Worm (Caenorhabditis elegans) whole organism, mixed stage, embryonic: ENCODE measurements around the gene F14B8.6.
A peak's percentile ranks its signal among the peaks of the same experiment; 100 is the strongest.

Experiments
- M03D4.4 ChIP-seq: sonication (generic microtip); optimal IDR thresholded peaks from 2 replicates; lab custom pipeline; 2017; ENCODE audit warnings: mild to moderate bottlenecking, missing genetic modification characterization, missing compliant biosample characterization
- bed-3 ChIP-seq: fragments of 200-800 bp; sonication (Bioruptor generic); optimal IDR thresholded peaks from 3 replicates; lab custom pipeline; 2018; ENCODE audit warnings: mild to moderate bottlenecking, missing genetic modification characterization, moderate library complexity, missing compliant biosample characterization
- blmp-1 ChIP-seq: fragments of 150-350 bp; optimal IDR thresholded peaks from 2 replicates; lab custom pipeline; 2014; ENCODE audit warnings: missing biosample characterization, missing genetic modification characterization
- ceh-39 ChIP-seq: fragments of 150-350 bp; optimal IDR thresholded peaks from 2 replicates; lab custom pipeline; 2014; ENCODE audit warnings: missing biosample characterization, missing genetic modification characterization
- ceh-43 ChIP-seq: fragments of 200-800 bp; sonication (Bioruptor generic); optimal IDR thresholded peaks from 2 replicates; lab custom pipeline; 2018; ENCODE audit warnings: mild to moderate bottlenecking, missing genetic modification characterization, moderate library complexity, missing compliant biosample characterization
- ceh-83 ChIP-seq: fragments of 200-800 bp; sonication (Bioruptor generic); optimal IDR thresholded peaks from 2 replicates; lab custom pipeline; 2018; ENCODE audit warnings: mild to moderate bottlenecking, missing genetic modification characterization, missing compliant biosample characterization
- ces-1 ChIP-seq: fragments of 150-350 bp; optimal IDR thresholded peaks from 2 replicates; lab custom pipeline; 2014; ENCODE audit warnings: missing biosample characterization, missing genetic modification reagents, missing genetic modification characterization
- cnd-1 ChIP-seq: fragments of 200-800 bp; sonication (Bioruptor generic); optimal IDR thresholded peaks from 2 replicates; lab custom pipeline; 2018; ENCODE audit warnings: mild to moderate bottlenecking, missing genetic modification characterization, missing compliant biosample characterization
- drap-1 ChIP-seq: fragments of 200-800 bp; sonication (Bioruptor generic); optimal IDR thresholded peaks from 3 replicates; lab custom pipeline; 2018; ENCODE audit warnings: mild to moderate bottlenecking, missing genetic modification characterization, missing compliant biosample characterization
- elt-1 ChIP-seq: sonication (generic microtip); optimal IDR thresholded peaks from 2 replicates; lab custom pipeline; 2017; ENCODE audit warnings: missing genetic modification characterization, mild to moderate bottlenecking, missing compliant biosample characterization, antibody characterized with exemption, moderate library complexity, borderline replicate concordance; ENCODE audit not compliant: insufficient read depth
- elt-3 ChIP-seq: fragments of 150-350 bp; optimal IDR thresholded peaks from 2 replicates; lab custom pipeline; 2014; ENCODE audit warnings: missing biosample characterization, missing genetic modification characterization
- flh-1 ChIP-seq: fragments of 200-800 bp; sonication (Bioruptor generic); optimal IDR thresholded peaks from 2 replicates; lab custom pipeline; 2018; ENCODE audit warnings: mild to moderate bottlenecking, missing genetic modification characterization, moderate library complexity, missing compliant biosample characterization
- ham-2 ChIP-seq: fragments of 200-800 bp; sonication (Bioruptor generic); optimal IDR thresholded peaks from 2 replicates; lab custom pipeline; 2018; ENCODE audit warnings: mild to moderate bottlenecking, missing genetic modification characterization, missing compliant biosample characterization
- hlh-1 ChIP-seq: fragments of 150-350 bp; optimal IDR thresholded peaks from 2 replicates; lab custom pipeline; 2014; ENCODE audit warnings: missing biosample characterization, missing genetic modification reagents, missing genetic modification characterization
- lin-13 ChIP-seq: fragments of 150-350 bp; optimal IDR thresholded peaks from 2 replicates; lab custom pipeline; 2014; ENCODE audit warnings: missing biosample characterization, missing genetic modification characterization
- lsy-2 ChIP-seq: fragments of 150-350 bp; optimal IDR thresholded peaks from 2 replicates; lab custom pipeline; 2014; ENCODE audit warnings: missing biosample characterization, missing genetic modification characterization
- mab-5 ChIP-seq: fragments of 150-350 bp; optimal IDR thresholded peaks from 2 replicates; lab custom pipeline; 2014; ENCODE audit warnings: missing biosample characterization, missing genetic modification characterization
- mep-1 ChIP-seq: fragments of 150-350 bp; optimal IDR thresholded peaks from 2 replicates; lab custom pipeline; 2017; ENCODE audit warnings: missing biosample characterization, missing genetic modification reagents, missing genetic modification characterization, inconsistent platforms
- mls-2 ChIP-seq: sonication (generic microtip); optimal IDR thresholded peaks from 2 replicates; lab custom pipeline; 2016; ENCODE audit warnings: mild to moderate bottlenecking, missing genetic modification characterization, moderate library complexity, missing compliant biosample characterization
- nhr-12 ChIP-seq: fragments of 150-350 bp; optimal IDR thresholded peaks from 2 replicates; lab custom pipeline; 2014; ENCODE audit warnings: missing biosample characterization, missing genetic modification characterization
- nhr-2 ChIP-seq: fragments of 150-350 bp; optimal IDR thresholded peaks from 2 replicates; lab custom pipeline; 2014; ENCODE audit warnings: missing biosample characterization, missing genetic modification characterization
- nhr-237 ChIP-seq: fragments of 150-350 bp; optimal IDR thresholded peaks from 2 replicates; lab custom pipeline; 2014; ENCODE audit warnings: missing biosample characterization, missing genetic modification characterization
- nhr-28 ChIP-seq: fragments of 150-350 bp; optimal IDR thresholded peaks from 2 replicates; lab custom pipeline; 2014; ENCODE audit warnings: missing biosample characterization, missing genetic modification characterization
- nhr-76 ChIP-seq: sonication (generic microtip); optimal IDR thresholded peaks from 2 replicates; lab custom pipeline; 2017; ENCODE audit warnings: missing biosample characterization, missing genetic modification characterization
- pha-4 ChIP-seq: fragments of 150-350 bp; optimal IDR thresholded peaks from 2 replicates; lab custom pipeline; 2018; ENCODE audit warnings: missing biosample characterization, missing genetic modification reagents, missing genetic modification characterization
- sem-2 ChIP-seq: fragments of 200-800 bp; sonication (Bioruptor generic); optimal IDR thresholded peaks from 2 replicates; lab custom pipeline; 2018; ENCODE audit warnings: mild to moderate bottlenecking, missing genetic modification characterization, missing compliant biosample characterization
- snpc-4 ChIP-seq: fragments of 150-350 bp; optimal IDR thresholded peaks from 2 replicates; lab custom pipeline; 2014; ENCODE audit warnings: missing biosample characterization, missing genetic modification characterization
- sptf-1 ChIP-seq: sonication (generic microtip); optimal IDR thresholded peaks from 2 replicates; lab custom pipeline; 2017; ENCODE audit warnings: mild to moderate bottlenecking, missing genetic modification characterization, moderate library complexity, missing compliant biosample characterization
- tbx-8 ChIP-seq: fragments of 200-800 bp; sonication (Bioruptor generic); optimal IDR thresholded peaks from 2 replicates; lab custom pipeline; 2018; ENCODE audit warnings: mild to moderate bottlenecking, missing genetic modification characterization, moderate library complexity, missing compliant biosample characterization
- unc-120 ChIP-seq: sonication (generic microtip); optimal IDR thresholded peaks from 2 replicates; lab custom pipeline; 2017; ENCODE audit warnings: missing genetic modification characterization, missing compliant biosample characterization; ENCODE audit not compliant: poor library complexity, severe bottlenecking
- unc-39 ChIP-seq: fragments of 150-350 bp; optimal IDR thresholded peaks from 2 replicates; lab custom pipeline; 2014; ENCODE audit warnings: missing biosample characterization, missing genetic modification characterization
- unc-62 ChIP-seq: fragments of 150-350 bp; optimal IDR thresholded peaks from 2 replicates; lab custom pipeline; 2014; ENCODE audit warnings: missing biosample characterization, missing genetic modification reagents, missing genetic modification characterization
- zip-8 ChIP-seq: fragments of 150-350 bp; optimal IDR thresholded peaks from 2 replicates; lab custom pipeline; 2014; ENCODE audit warnings: missing biosample characterization, missing genetic modification characterization
- ztf-11 ChIP-seq: fragments of 150-350 bp; optimal IDR thresholded peaks from 2 replicates; lab custom pipeline; 2014; ENCODE audit warnings: missing biosample characterization, missing genetic modification characterization

The F14B8.6 gene

DNA sequence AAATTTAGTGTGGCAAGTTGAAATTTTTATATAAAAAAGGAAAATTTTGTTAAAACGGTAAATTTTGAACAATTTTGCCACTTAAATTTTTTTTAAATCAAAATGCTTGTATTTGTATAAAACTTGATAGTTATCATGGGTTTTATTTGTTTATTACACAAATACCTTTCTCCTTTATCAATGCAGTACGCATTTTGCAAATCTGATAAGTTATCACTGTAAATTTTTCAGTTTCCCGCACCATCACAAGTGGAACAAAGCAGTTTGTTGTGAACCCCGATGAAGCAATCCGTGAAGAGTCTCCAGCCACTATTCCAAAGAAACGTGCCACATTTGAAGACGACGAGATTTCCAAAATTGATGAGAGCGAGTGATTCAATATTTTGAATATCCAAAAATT, 12.1 kb downstream of the F14B8.6 start:
- TF ChIP-seq nhr-237 (tag; lab: Kevin White, UChicago), result no peak
- no peak for TF ChIP-seq unc-120
- no peak for TF ChIP-seq drap-1
- no peak for TF ChIP-seq unc-39
- no peak for TF ChIP-seq elt-1

DNA sequence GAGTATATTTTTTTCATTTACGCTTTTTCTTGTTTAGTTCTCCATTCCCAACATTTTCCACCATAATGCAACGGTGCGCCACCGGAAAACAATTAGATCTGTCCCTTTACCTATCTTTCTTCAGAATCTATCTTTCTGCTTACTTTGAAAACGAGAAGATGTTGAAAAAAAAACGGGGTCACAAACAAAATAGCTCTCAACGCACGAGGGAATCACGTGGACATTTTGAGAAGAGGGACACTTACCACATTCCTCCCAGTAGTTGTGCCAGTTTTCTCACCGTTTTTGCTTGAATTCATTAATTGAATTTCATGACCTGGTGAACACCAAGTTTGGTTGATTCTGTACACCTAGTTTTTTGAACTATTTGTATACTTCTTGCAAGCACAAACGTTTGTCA, 16.1 kb downstream of the F14B8.6 start:
- no peak for TF ChIP-seq lin-13 (tag; lab: Kevin White, UChicago)
- TF ChIP-seq mls-2 (tag; lab: Kevin White, UChicago), result no peak
- no peak for TF ChIP-seq mab-5 (tag; lab: Kevin White, UChicago)
- TF ChIP-seq M03D4.4, result no peak
- no peak for TF ChIP-seq nhr-2 (tag; lab: Kevin White, UChicago)
- no peak for TF ChIP-seq ceh-39 (tag; lab: Kevin White, UChicago)
- no peak for TF ChIP-seq tbx-8 (GFP tag; lab: Kevin White, UChicago)
- TF ChIP-seq, all 35 proteins: peak for 0

ce11 chrX:6915279-6915678, 16.9 kb downstream of the F14B8.6 start:
- TF ChIP-seq nhr-2 (tag; lab: Kevin White, UChicago) (peak; percentile 11), hlh-1 (tag; lab: Kevin White, UChicago) (peak; percentile 95), ztf-11 (tag; lab: Kevin White, UChicago) (no peak)

DNA sequence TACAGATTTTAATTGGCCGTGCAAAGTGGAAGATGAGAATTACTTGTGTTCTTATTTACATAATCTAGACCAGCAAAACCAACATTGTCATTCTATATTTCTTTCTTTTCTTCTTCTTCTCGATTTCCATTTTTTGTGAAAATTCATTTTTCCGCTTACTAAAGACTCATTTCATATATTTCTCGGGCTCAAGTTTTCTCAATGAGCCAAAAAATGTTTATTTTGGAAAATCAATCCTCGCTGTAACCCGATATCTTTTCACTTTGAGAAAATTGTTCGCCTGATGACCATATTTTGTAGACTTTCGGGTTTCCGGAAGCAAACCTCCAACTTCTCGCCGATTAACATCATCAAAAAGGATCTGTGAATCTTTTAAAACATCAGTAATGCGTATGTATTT, 18.2 kb downstream of the F14B8.6 start, which contains the start of gene nhx-4:
Gene nhx-4 (plus strand): TSS at position 301 of the 400 bp plus-strand sequence.
- no peak for TF ChIP-seq zip-8 (tag; lab: Kevin White, UChicago)
- TF ChIP-seq snpc-4 (tag; lab: Kevin White, UChicago), result no peak
- no peak for TF ChIP-seq lin-13 (tag; lab: Kevin White, UChicago)
- no peak for TF ChIP-seq ceh-43
- no peak for TF ChIP-seq cnd-1 (tag; lab: Kevin White, UChicago)
- no peak for TF ChIP-seq hlh-1 (tag; lab: Kevin White, UChicago)
- no peak for TF ChIP-seq mab-5 (tag; lab: Kevin White, UChicago)

- TF ChIP-seq ham-2 (GFP tag; lab: Kevin White, UChicago), result no peak
- no peak for TF ChIP-seq snpc-4 (tag; lab: Kevin White, UChicago)
- TF ChIP-seq ceh-83 (GFP tag; lab: Kevin White, UChicago), result no peak
- TF ChIP-seq mab-5 (tag; lab: Kevin White, UChicago), result no peak
- no peak for TF ChIP-seq ztf-11 (tag; lab: Kevin White, UChicago)
- no peak for TF ChIP-seq zip-8 (tag; lab: Kevin White, UChicago)
- TF ChIP-seq M03D4.4, result no peak
- TF ChIP-seq cnd-1 (tag; lab: Kevin White, UChicago), result no peak
- TF ChIP-seq unc-39, result no peak
- no peak for TF ChIP-seq tbx-8 (GFP tag; lab: Kevin White, UChicago)
- TF ChIP-seq bed-3 (GFP tag; lab: Kevin White, UChicago), result no peak
Observed at ce11 chrX:6905581-6905980, 26.6 kb downstream of the F14B8.6 start.

- peak; percentile 56 for TF ChIP-seq hlh-1 (tag; lab: Kevin White, UChicago)
- no peak for TF ChIP-seq elt-3
Observed at ce11 chrX:6904064-6904771, 28.0 kb downstream of the F14B8.6 start, which contains the start of gene sid-5. TSS of gene sid-5 (plus strand) at chrX:6904721.

- no peak for TF ChIP-seq pha-4 (tag; lab: Kevin White, UChicago)
- no peak for TF ChIP-seq mls-2 (tag; lab: Kevin White, UChicago)
- no peak for TF ChIP-seq nhr-76 (tag; lab: Kevin White, UChicago)
- peak; percentile 75 for TF ChIP-seq cnd-1 (tag; lab: Kevin White, UChicago)
- no peak for TF ChIP-seq nhr-12 (tag; lab: Kevin White, UChicago)
- TF ChIP-seq ceh-43, result peak; percentile 57
- no peak for TF ChIP-seq mep-1 (tag; lab: Kevin White, UChicago)
- TF ChIP-seq ces-1 (GFP tag; lab: Kevin White, UChicago), result peak; percentile 7
- TF ChIP-seq unc-120, result peak; percentile 87
- no peak for TF ChIP-seq elt-1
- TF ChIP-seq lin-13 (tag; lab: Kevin White, UChicago), result no peak
- peak; percentile 9 for TF ChIP-seq flh-1
- peak; percentile 15 for TF ChIP-seq sem-2
- peak; percentile 20 for TF ChIP-seq unc-62 (GFP tag; lab: Kevin White, UChicago)
- TF ChIP-seq lsy-2 (tag; lab: Kevin White, UChicago), result no peak
- no peak for TF ChIP-seq mab-5 (tag; lab: Kevin White, UChicago)
- peak; percentile 84 for TF ChIP-seq drap-1
- peak; percentile 87 for TF ChIP-seq sptf-1 (tag; lab: Kevin White, UChicago)
- TF ChIP-seq nhr-28 (tag; lab: Kevin White, UChicago), result no peak
- TF ChIP-seq nhr-237 (tag; lab: Kevin White, UChicago), result no peak
- TF ChIP-seq blmp-1, result peak; percentile 2
- peak; percentile 62 for TF ChIP-seq bed-3 (GFP tag; lab: Kevin White, UChicago)
- TF ChIP-seq ceh-39 (tag; lab: Kevin White, UChicago), result no peak
- no peak for TF ChIP-seq unc-39
- TF ChIP-seq zip-8 (tag; lab: Kevin White, UChicago), result no peak
- TF ChIP-seq ztf-11 (tag; lab: Kevin White, UChicago), result no peak
Observed at ce11 chrX:6902958-6903357, 29.3 kb downstream of the F14B8.6 start.
